In genomic region chrX:9581869-9582268, dm6 we compare ENCODE assay signal across 5 fruit fly cellular contexts.
TF ChIP-seq lines count a peak whose summit lies in the region.

No protein-coding gene starts in this region.

- TF ChIP-seq CTCF in whole organism, embryonic (GFP tag; optimal IDR thresholded peaks at IDR 0.05; lab: Kevin White, UChicago) = no peak

TF ChIP-seq in whole organism, adult, 20 proteins besides CTCF, POLR2A, EP300 and RAD21:
- TF ChIP-seq Clk (GFP tag; optimal IDR thresholded peaks at IDR 0.05; lab: Kevin White, UChicago) (no peak), Mnt (GFP tag; optimal IDR thresholded peaks at IDR 0.05; lab: Kevin White, UChicago) (no peak), tj (GFP tag; optimal IDR thresholded peaks at IDR 0.05; lab: Kevin White, UChicago) (peak; percentile 20), cnc (optimal IDR thresholded peaks at IDR 0.05; lab: Kevin White, UChicago) (no peak), CG14711 (tag; optimal IDR thresholded peaks at IDR 0.05; lab: Kevin White, UChicago) (no peak), bab1 (GFP tag; optimal IDR thresholded peaks at IDR 0.05; lab: Kevin White, UChicago) (peak; percentile 11), kay (GFP tag; lab: Kevin White, UChicago; ENCODE audit: borderline replicate concordance) (no peak), pad (GFP tag; optimal IDR thresholded peaks at IDR 0.05; lab: Kevin White, UChicago) (peak; percentile 3), cic (GFP tag; optimal IDR thresholded peaks at IDR 0.05; lab: Kevin White, UChicago) (peak; percentile 23), CG7045 (GFP tag; optimal IDR thresholded peaks at IDR 0.05; lab: Kevin White, UChicago) (no peak), toe (GFP tag; optimal IDR thresholded peaks at IDR 0.05; lab: Kevin White, UChicago) (no peak)
TF ChIP-seq in whole organism, adult: peak in this region for 4.

TF ChIP-seq in whole organism, embryonic, 481 proteins besides CTCF, POLR2A, EP300 and RAD21 (continues in another document):
- TF ChIP-seq pan (optimal IDR thresholded peaks at IDR 0.05; lab: Kevin White, UChicago) = no peak
- no peak for TF ChIP-seq pan (GFP tag; optimal IDR thresholded peaks at IDR 0.05 in 1 of 2, IDR thresholded peaks at IDR 0.05 in 1 of 2)
- no peak for TF ChIP-seq CG4360 (GFP tag; IDR thresholded peaks at IDR 0.05; lab: Robert Waterston, UW)
- TF ChIP-seq onecut (GFP tag; IDR thresholded peaks at IDR 0.05; lab: Robert Waterston, UW) = peak; percentile 98
- TF ChIP-seq CG2678 (tag; optimal IDR thresholded peaks at IDR 0.05; lab: Kevin White, UChicago) = no peak
- peak; percentile 52 for TF ChIP-seq sd (tag; optimal IDR thresholded peaks at IDR 0.05; lab: Kevin White, UChicago)
- no peak for TF ChIP-seq Nf-YB (GFP tag; optimal IDR thresholded peaks at IDR 0.05; lab: Kevin White, UChicago)
- TF ChIP-seq pum (GFP tag; optimal IDR thresholded peaks at IDR 0.05; lab: Kevin White, UChicago) = no peak
- TF ChIP-seq CG2199 (GFP tag; IDR thresholded peaks at IDR 0.05; lab: Robert Waterston, UW) = no peak
- TF ChIP-seq CG4424 (GFP tag; optimal IDR thresholded peaks at IDR 0.05; lab: Kevin White, UChicago) = no peak
- no peak for TF ChIP-seq eyg (GFP tag; optimal IDR thresholded peaks at IDR 0.05; lab: Kevin White, UChicago)
- no peak for TF ChIP-seq CG5953 (GFP tag; IDR thresholded peaks at IDR 0.05; lab: Robert Waterston, UW)
- no peak for TF ChIP-seq CG12219 (GFP tag; optimal IDR thresholded peaks at IDR 0.05; lab: Kevin White, UChicago)
- TF ChIP-seq esg (GFP tag; conservative IDR thresholded peaks at IDR 0.05; lab: Robert Waterston, UW) = no peak
- no peak for TF ChIP-seq CG11696 (GFP tag; IDR thresholded peaks at IDR 0.05; lab: Robert Waterston, UW)
- no peak for TF ChIP-seq HHEX (GFP tag; optimal IDR thresholded peaks at IDR 0.05; lab: Kevin White, UChicago)
- peak; percentile 27 for TF ChIP-seq CG34376 (GFP tag; optimal IDR thresholded peaks at IDR 0.05; lab: Kevin White, UChicago)
- TF ChIP-seq ase (GFP tag; IDR thresholded peaks at IDR 0.05; lab: Robert Waterston, UW) = no peak
- no peak for TF ChIP-seq CG12391 (tag; optimal IDR thresholded peaks at IDR 0.05; lab: Kevin White, UChicago)
- no peak for TF ChIP-seq Ada2b (GFP tag; IDR thresholded peaks at IDR 0.05; lab: Robert Waterston, UW)
- TF ChIP-seq NK7.1 (GFP tag; optimal IDR thresholded peaks at IDR 0.05; lab: Kevin White, UChicago) = no peak
- no peak for TF ChIP-seq E2f2 (GFP tag; IDR thresholded peaks at IDR 0.05; lab: Robert Waterston, UW)

TF ChIP-seq in whole organism, prepupa, 60 proteins besides CTCF, POLR2A, EP300 and RAD21 (continues in another document):
- peak; percentile 13 for TF ChIP-seq Lpt (GFP tag; optimal IDR thresholded peaks at IDR 0.05; lab: Kevin White, UChicago)
- no peak for TF ChIP-seq cyc (GFP tag; optimal IDR thresholded peaks at IDR 0.05; lab: Kevin White, UChicago)
- TF ChIP-seq CG34406 (GFP tag; optimal IDR thresholded peaks at IDR 0.05; lab: Kevin White, UChicago) = no peak
- TF ChIP-seq esn (GFP tag; optimal IDR thresholded peaks at IDR 0.05; lab: Kevin White, UChicago) = no peak
- no peak for TF ChIP-seq CG6276 (GFP tag; optimal IDR thresholded peaks at IDR 0.05; lab: Kevin White, UChicago)
- no peak for TF ChIP-seq Eip93F (GFP tag; optimal IDR thresholded peaks at IDR 0.05; lab: Kevin White, UChicago)
- no peak for TF ChIP-seq CG6163 (GFP tag; IDR thresholded peaks at IDR 0.05; lab: Robert Waterston, UW)
- TF ChIP-seq Sox15 (GFP tag; optimal IDR thresholded peaks at IDR 0.05; lab: Kevin White, UChicago) = no peak
- no peak for TF ChIP-seq vri (GFP tag; optimal IDR thresholded peaks at IDR 0.05; lab: Kevin White, UChicago)
- TF ChIP-seq svp (GFP tag; lab: Kevin White, UChicago) = peak; percentile 62
- TF ChIP-seq Sox14 (GFP tag; optimal IDR thresholded peaks at IDR 0.05; lab: Kevin White, UChicago) = no peak
- no peak for TF ChIP-seq Eip75B (GFP tag; optimal IDR thresholded peaks at IDR 0.05; lab: Kevin White, UChicago)
- no peak for TF ChIP-seq acj6 (GFP tag; optimal IDR thresholded peaks at IDR 0.05; lab: Kevin White, UChicago)
- TF ChIP-seq Ets21C (GFP tag; optimal IDR thresholded peaks at IDR 0.05; lab: Kevin White, UChicago) = no peak
- no peak for TF ChIP-seq CG3919 (GFP tag; optimal IDR thresholded peaks at IDR 0.05; lab: Kevin White, UChicago)
- no peak for TF ChIP-seq Hr39 (GFP tag; optimal IDR thresholded peaks at IDR 0.05; lab: Kevin White, UChicago)
- peak; percentile 9; the same call in 1 of the 2 replicates for TF ChIP-seq CG15336 (GFP tag; IDR thresholded peaks at IDR 0.05; lab: Robert Waterston, UW)
- TF ChIP-seq pdm3 (GFP tag; optimal IDR thresholded peaks at IDR 0.05; lab: Kevin White, UChicago) = no peak
- no peak for TF ChIP-seq fd59A (GFP tag; optimal IDR thresholded peaks at IDR 0.05; lab: Kevin White, UChicago)
- no peak for TF ChIP-seq Gug (GFP tag; IDR thresholded peaks at IDR 0.05; lab: Robert Waterston, UW)
- no peak for TF ChIP-seq Sox102F (GFP tag; optimal IDR thresholded peaks at IDR 0.05; lab: Kevin White, UChicago)
- peak; percentile 37 for TF ChIP-seq CG8319 (GFP tag; optimal IDR thresholded peaks at IDR 0.05; lab: Kevin White, UChicago)
- no peak for TF ChIP-seq dac (GFP tag; optimal IDR thresholded peaks at IDR 0.05; lab: Kevin White, UChicago)

TF ChIP-seq in whole organism, pupa, 21 proteins besides CTCF, POLR2A, EP300 and RAD21:
- no peak for TF ChIP-seq CG12605 (GFP tag; IDR thresholded peaks at IDR 0.05; lab: Robert Waterston, UW)
- TF ChIP-seq EcR (GFP tag; optimal IDR thresholded peaks at IDR 0.05; lab: Kevin White, UChicago) = peak; percentile 79
- no peak for TF ChIP-seq CG17806 (tag; optimal IDR thresholded peaks at IDR 0.05; lab: Kevin White, UChicago)
- TF ChIP-seq Pif1A (GFP tag; optimal IDR thresholded peaks at IDR 0.05; lab: Kevin White, UChicago) = no peak
- TF ChIP-seq CG9948 (tag; optimal IDR thresholded peaks at IDR 0.05; lab: Kevin White, UChicago) = no peak
- TF ChIP-seq D1 (tag; optimal IDR thresholded peaks at IDR 0.05; lab: Kevin White, UChicago) = no peak
- no peak for TF ChIP-seq CG8301 (tag; optimal IDR thresholded peaks at IDR 0.05; lab: Kevin White, UChicago)
- TF ChIP-seq Ets98B (GFP tag; IDR thresholded peaks at IDR 0.05; lab: Robert Waterston, UW) = no peak
- TF ChIP-seq fd96Ca (GFP tag; IDR thresholded peaks at IDR 0.05; lab: Robert Waterston, UW) = no peak
- TF ChIP-seq CG8159 (tag; optimal IDR thresholded peaks at IDR 0.05; lab: Kevin White, UChicago) = no peak
- TF ChIP-seq rn (GFP tag; IDR thresholded peaks at IDR 0.05; lab: Robert Waterston, UW) = no peak
- TF ChIP-seq CG13204 (GFP tag; optimal IDR thresholded peaks at IDR 0.05; lab: Kevin White, UChicago) = peak; percentile 6
- no peak for TF ChIP-seq Pif1B (GFP tag; optimal IDR thresholded peaks at IDR 0.05; lab: Kevin White, UChicago)
- TF ChIP-seq CG4496 (GFP tag; IDR thresholded peaks at IDR 0.05; lab: Robert Waterston, UW) = 0 out of 3 replicates have a peak, but pooled peaks have one; percentile 8
- no peak for TF ChIP-seq CG34367 (tag; optimal IDR thresholded peaks at IDR 0.05; lab: Kevin White, UChicago)
- no peak for TF ChIP-seq CG14655 (GFP tag; optimal IDR thresholded peaks at IDR 0.05; lab: Kevin White, UChicago)
- no peak for TF ChIP-seq gl (tag; optimal IDR thresholded peaks at IDR 0.05; lab: Kevin White, UChicago)
- TF ChIP-seq CG10348 (GFP tag; IDR thresholded peaks at IDR 0.05; lab: Robert Waterston, UW) = no peak
- TF ChIP-seq CG15710 (tag; optimal IDR thresholded peaks at IDR 0.05; lab: Kevin White, UChicago) = no peak
- TF ChIP-seq Snoo (tag; optimal IDR thresholded peaks at IDR 0.05; lab: Kevin White, UChicago) = peak; percentile 6
- TF ChIP-seq CG32121 (GFP tag; IDR thresholded peaks at IDR 0.05; lab: Robert Waterston, UW) = no peak

TF ChIP-seq in whole organism, wandering third instar larva, 38 proteins besides CTCF, POLR2A, EP300 and RAD21 (continues in another document):
- TF ChIP-seq Dfd (GFP tag; optimal IDR thresholded peaks at IDR 0.05; lab: Kevin White, UChicago) (no peak), Dif (GFP tag; optimal IDR thresholded peaks at IDR 0.05; lab: Kevin White, UChicago; ENCODE audit: partially characterized antibody) (no peak), OdsH (GFP tag; optimal IDR thresholded peaks at IDR 0.05; lab: Kevin White, UChicago) (no peak), tai (GFP tag; optimal IDR thresholded peaks at IDR 0.05; lab: Kevin White, UChicago) (no peak), Rel (GFP tag; optimal IDR thresholded peaks at IDR 0.05; lab: Kevin White, UChicago) (no peak), Rel (tag; optimal IDR thresholded peaks at IDR 0.05; lab: Kevin White, UChicago) (peak; percentile 27), Hr83 (GFP tag; optimal IDR thresholded peaks at IDR 0.05; lab: Kevin White, UChicago; ENCODE audit: poor library complexity, severe bottlenecking) (peak; percentile 1), foxo (GFP tag; optimal IDR thresholded peaks at IDR 0.05; lab: Kevin White, UChicago) (peak in 1 of 2 experiments; percentile 9), woc (GFP tag; optimal IDR thresholded peaks at IDR 0.05; lab: Kevin White, UChicago) (peak; percentile 28), Hnf4 (GFP tag; optimal IDR thresholded peaks at IDR 0.05; lab: Kevin White, UChicago) (no peak), dl (GFP tag; optimal IDR thresholded peaks at IDR 0.05; lab: Kevin White, UChicago; ENCODE audit: insufficient read depth in 1 of 2, partially characterized antibody in 2 of 2) (no peak), brk (GFP tag; optimal IDR thresholded peaks at IDR 0.05; lab: Kevin White, UChicago) (no peak), CrebA (GFP tag; optimal IDR thresholded peaks at IDR 0.05; lab: Kevin White, UChicago; ENCODE audit: borderline replicate concordance) (no peak), CG32264 (GFP tag; optimal IDR thresholded peaks at IDR 0.05; lab: Kevin White, UChicago) (no peak), Hr78 (GFP tag; optimal IDR thresholded peaks at IDR 0.05; lab: Kevin White, UChicago) (no peak), HLH106 (tag; optimal IDR thresholded peaks at IDR 0.05; lab: Kevin White, UChicago) (no peak), Mio (GFP tag; optimal IDR thresholded peaks at IDR 0.05; lab: Kevin White, UChicago) (no peak), lola (GFP tag; optimal IDR thresholded peaks at IDR 0.05; lab: Kevin White, UChicago) (no peak), usp (GFP tag; optimal IDR thresholded peaks at IDR 0.05; lab: Kevin White, UChicago) (no peak), Jra (GFP tag; optimal IDR thresholded peaks at IDR 0.05; lab: Kevin White, UChicago) (no peak), Myc (optimal IDR thresholded peaks at IDR 0.05; lab: Kevin White, UChicago) (no peak), dmrt93B (GFP tag; optimal IDR thresholded peaks at IDR 0.05; lab: Kevin White, UChicago) (no peak), h (GFP tag; optimal IDR thresholded peaks at IDR 0.05; lab: Kevin White, UChicago) (no peak), fru (GFP tag; optimal IDR thresholded peaks at IDR 0.05; lab: Kevin White, UChicago) (no peak), psq (GFP tag; optimal IDR thresholded peaks at IDR 0.05; lab: Kevin White, UChicago) (peak; percentile 3), br (GFP tag; optimal IDR thresholded peaks at IDR 0.05; lab: Kevin White, UChicago) (no peak), sv (GFP tag; optimal IDR thresholded peaks at IDR 0.05; lab: Kevin White, UChicago) (no peak), Vsx2 (GFP tag; optimal IDR thresholded peaks at IDR 0.05; lab: Kevin White, UChicago; ENCODE audit: partially characterized antibody) (no peak)
